Fruit fly (Drosophila melanogaster): ENCODE results near the gene ergic53.

ergic53 gene

dm6 chr3L:8546355-8546771 lies 11.6 kb downstream of the ergic53 start (continued):
- TF ChIP-seq fu2 (GFP tag; optimal IDR thresholded peaks at IDR 0.05) (no peak), Chrac-16 (GFP tag; optimal IDR thresholded peaks at IDR 0.05) (no peak), bigmax (GFP tag; optimal IDR thresholded peaks at IDR 0.05) (peak; percentile 10), gem (tag; optimal IDR thresholded peaks at IDR 0.05) (no peak), ac (GFP tag; optimal IDR thresholded peaks at IDR 0.05) (no peak), sc (optimal IDR thresholded peaks at IDR 0.05) (no peak), sc (GFP tag; optimal IDR thresholded peaks at IDR 0.05) (no peak), danr (GFP tag; IDR thresholded peaks at IDR 0.05) (no peak), odd (GFP tag; optimal IDR thresholded peaks at IDR 0.05) (no peak), ssp (GFP tag; IDR thresholded peaks at IDR 0.05) (no peak), CG33557 (GFP tag; optimal IDR thresholded peaks at IDR 0.05) (no peak), Spps (tag; optimal IDR thresholded peaks at IDR 0.05) (no peak), CG7372 (GFP tag; IDR thresholded peaks at IDR 0.05) (no peak), CG6813 (GFP tag; optimal IDR thresholded peaks at IDR 0.05) (peak; percentile 30), MTF-1 (GFP tag; optimal IDR thresholded peaks at IDR 0.05; ENCODE audit: borderline replicate concordance) (peak; percentile 51), CG42726 (GFP tag; IDR thresholded peaks at IDR 0.05; ENCODE audit: partially characterized antibody) (no peak), H2.0 (GFP tag; IDR thresholded peaks at IDR 0.05) (peak; percentile 12; the same call in 1 of the 2 replicates), CG15011 (GFP tag; optimal IDR thresholded peaks at IDR 0.05) (no peak), CG3838 (GFP tag; optimal IDR thresholded peaks at IDR 0.05) (no peak), CG15696 (tag; optimal IDR thresholded peaks at IDR 0.05) (no peak), CG3726 (GFP tag; IDR thresholded peaks at IDR 0.05) (no peak), Trl (optimal IDR thresholded peaks at IDR 0.05) (peak; percentile 94), Trl (GFP tag; optimal IDR thresholded peaks at IDR 0.05) (no peak), so (GFP tag; IDR thresholded peaks at IDR 0.05) (peak; percentile 48; the same call in 2 of the 3 replicates), zfh1 (GFP tag; IDR thresholded peaks at IDR 0.05) (no peak), gsb-n (tag; optimal IDR thresholded peaks at IDR 0.05) (no peak), CG1647 (GFP tag; optimal IDR thresholded peaks at IDR 0.05) (no peak), slp2 (GFP tag; optimal IDR thresholded peaks at IDR 0.05) (no peak), CG17361 (GFP tag; IDR thresholded peaks at IDR 0.05) (no peak), ro (GFP tag; IDR thresholded peaks at IDR 0.05) (no peak), CG7839 (tag; optimal IDR thresholded peaks at IDR 0.05) (peak; percentile 2), Bgb (GFP tag; IDR thresholded peaks at IDR 0.05; ENCODE audit: partially characterized antibody) (no peak; the same call in 1 of the 2 replicates), nerfin-2 (GFP tag; IDR thresholded peaks at IDR 0.05; ENCODE audit: partially characterized antibody) (no peak), pho (GFP tag; optimal IDR thresholded peaks at IDR 0.05) (no peak), Dp (GFP tag; optimal IDR thresholded peaks at IDR 0.05) (no peak), Sry-β (GFP tag; optimal IDR thresholded peaks at IDR 0.05) (no peak), CG12769 (tag; optimal IDR thresholded peaks at IDR 0.05) (peak; percentile 91), nerfin-1 (tag; optimal IDR thresholded peaks at IDR 0.05) (no peak), CG18011 (GFP tag; optimal IDR thresholded peaks at IDR 0.05) (no peak), sens (GFP tag) (peak; percentile 51), rib (GFP tag; IDR thresholded peaks at IDR 0.05) (peak; percentile 32; the same call in 1 of the 2 replicates), ems (GFP tag; optimal IDR thresholded peaks at IDR 0.05) (no peak), ab (GFP tag; optimal IDR thresholded peaks at IDR 0.05) (no peak), CG4617 (GFP tag; optimal IDR thresholded peaks at IDR 0.05; ENCODE audit: borderline replicate concordance) (no peak), CG12071 (GFP tag; optimal IDR thresholded peaks at IDR 0.05) (peak; percentile 42), klu (GFP tag; IDR thresholded peaks at IDR 0.05) (no peak), crc (GFP tag; optimal IDR thresholded peaks at IDR 0.05) (no peak), Pdp1 (GFP tag; optimal IDR thresholded peaks at IDR 0.05) (peak in 1 of 2 experiments; percentile 66), Scr (GFP tag; IDR thresholded peaks at IDR 0.05; ENCODE audit: partially characterized antibody) (no peak), Sry-δ (GFP tag; optimal IDR thresholded peaks at IDR 0.05) (no peak), Hmx (GFP tag; optimal IDR thresholded peaks at IDR 0.05) (no peak), CG4282 (GFP tag; optimal IDR thresholded peaks at IDR 0.05) (no peak)

Measured in whole organism, embryonic.